Worm (Caenorhabditis elegans): ENCODE results near the gene T02B11.9.
"Not testable (repeated sequence)": the region's sequence is repeated elsewhere in the genome, so short reads cannot be mapped to it uniquely, and the experiment has no call there.

The T02B11.9 gene

DNA sequence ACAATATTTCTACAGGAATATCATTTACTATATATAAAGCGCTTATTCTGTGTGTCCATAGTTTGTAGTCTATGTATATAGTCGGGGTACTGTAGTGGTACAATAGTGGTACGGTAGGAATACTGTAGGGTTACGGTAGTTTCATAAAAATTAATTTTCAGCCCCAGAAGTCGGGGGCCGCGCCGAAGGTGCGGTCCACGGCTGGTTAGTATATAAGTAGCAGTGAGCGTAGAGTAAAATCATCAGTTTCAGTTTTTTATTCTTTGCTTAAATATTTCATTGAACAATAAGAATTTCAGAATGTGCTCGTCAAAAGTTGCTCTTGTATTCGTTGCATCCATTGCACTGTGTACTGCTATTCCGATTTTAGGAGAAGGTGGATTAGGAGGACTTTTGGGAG lies 14.8 kb downstream of the T02B11.9 start, which contains the start of gene srlf-22:
TSS of gene srlf-22 (plus strand) at position 301 of the 400 bp plus-strand sequence.
- TF ChIP-seq ztf-29, tab-1, ztf-23 (GFP tag; IDR thresholded peaks at IDR 0.05): not testable (repeated sequence)

ce11 chrV:893437-894018 lies 17.5 kb downstream of the T02B11.9 start, which contains the start of the genes srlf-23 and srlf-20:
Gene srlf-23 (minus strand): TSS chrV:893537.
Gene srlf-20 (plus strand): TSS chrV:893968.
- TF ChIP-seq flt-1 (GFP tag; IDR thresholded peaks at IDR 0.05): no peak
- no peak for TF ChIP-seq cog-1 (tag; optimal IDR thresholded peaks at IDR 0.05)
- TF ChIP-seq med-1 (GFP tag; optimal IDR thresholded peaks at IDR 0.05; ENCODE audit: insufficient read depth): no peak
- no peak for TF ChIP-seq ztf-23 (GFP tag; IDR thresholded peaks at IDR 0.05)
- no peak for TF ChIP-seq klf-2 (GFP tag; conservative IDR thresholded peaks at IDR 0.05)
- no peak for TF ChIP-seq ztf-29 (GFP tag; IDR thresholded peaks at IDR 0.05)
- no peak for TF ChIP-seq ref-1 (GFP tag; conservative IDR thresholded peaks at IDR 0.05)
- TF ChIP-seq tab-1 (GFP tag; IDR thresholded peaks at IDR 0.05): no peak
- no peak for TF ChIP-seq T22C8.4 (GFP tag; IDR thresholded peaks at IDR 0.05)

ce11 chrV:899087-899486 lies 23.0 kb downstream of the T02B11.9 start, which contains the start of gene nas-32:
Gene nas-32 (minus strand): TSS chrV:899187.
- TF ChIP-seq ztf-23 (GFP tag; IDR thresholded peaks at IDR 0.05) (no peak), tab-1 (GFP tag; IDR thresholded peaks at IDR 0.05) (no peak)

DNA sequence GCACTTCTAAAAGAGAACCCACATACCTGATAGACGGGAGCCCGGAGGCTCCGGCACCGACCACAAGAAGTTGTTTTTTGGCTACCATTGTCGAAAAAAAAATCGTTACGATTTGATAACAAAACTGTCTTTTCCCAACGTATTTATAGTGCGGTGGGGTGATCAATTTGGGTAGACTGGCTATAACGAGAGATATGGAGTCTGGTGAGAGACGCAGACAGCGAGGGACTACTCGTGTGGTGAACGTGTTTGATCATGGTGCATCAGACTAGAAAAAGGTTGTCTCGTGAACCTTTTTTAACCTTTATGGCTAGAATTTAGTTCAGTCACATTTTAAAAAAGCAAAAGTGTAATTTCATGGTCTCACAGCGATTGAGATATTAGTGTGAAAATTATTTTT lies 27.4 kb downstream of the T02B11.9 start, which contains the start of gene fmo-5:
TSS of gene fmo-5 (minus strand) at position 206 of the 400 bp plus-strand sequence.
- TF ChIP-seq ztf-23 (GFP tag; IDR thresholded peaks at IDR 0.05): no peak
- no peak for TF ChIP-seq ref-1 (GFP tag; conservative IDR thresholded peaks at IDR 0.05)
- TF ChIP-seq tab-1 (GFP tag; IDR thresholded peaks at IDR 0.05): no peak
- TF ChIP-seq T22C8.4 (GFP tag; IDR thresholded peaks at IDR 0.05): no peak
- no peak for TF ChIP-seq med-1 (GFP tag; optimal IDR thresholded peaks at IDR 0.05; ENCODE audit: insufficient read depth)
- TF ChIP-seq ztf-29 (GFP tag; IDR thresholded peaks at IDR 0.05): no peak
- TF ChIP-seq cog-1 (tag; optimal IDR thresholded peaks at IDR 0.05): no peak
- TF ChIP-seq flt-1 (GFP tag; IDR thresholded peaks at IDR 0.05): no peak
- no peak for TF ChIP-seq klf-2 (GFP tag; conservative IDR thresholded peaks at IDR 0.05)

- TF ChIP-seq flt-1 (GFP tag; IDR thresholded peaks at IDR 0.05): no peak
- 0 out of 2 replicates have a peak, but pooled peaks have one; percentile 39 for TF ChIP-seq ztf-23 (GFP tag; IDR thresholded peaks at IDR 0.05)
- no peak for TF ChIP-seq ztf-29 (GFP tag; IDR thresholded peaks at IDR 0.05)
- TF ChIP-seq cog-1 (tag; optimal IDR thresholded peaks at IDR 0.05): no peak
These were observed 28.4 kb downstream of the T02B11.9 start, which contains the start of gene trm-2A for ce11 chrV:904232-904983. Gene trm-2A (plus strand): TSS chrV:904963.

ce11 chrV:908681-909080 lies 32.6 kb downstream of the T02B11.9 start:
- TF ChIP-seq klf-2 (GFP tag; conservative IDR thresholded peaks at IDR 0.05) (no peak), ztf-23 (GFP tag; IDR thresholded peaks at IDR 0.05) (no peak), ref-1 (GFP tag; conservative IDR thresholded peaks at IDR 0.05) (no peak)

DNA sequence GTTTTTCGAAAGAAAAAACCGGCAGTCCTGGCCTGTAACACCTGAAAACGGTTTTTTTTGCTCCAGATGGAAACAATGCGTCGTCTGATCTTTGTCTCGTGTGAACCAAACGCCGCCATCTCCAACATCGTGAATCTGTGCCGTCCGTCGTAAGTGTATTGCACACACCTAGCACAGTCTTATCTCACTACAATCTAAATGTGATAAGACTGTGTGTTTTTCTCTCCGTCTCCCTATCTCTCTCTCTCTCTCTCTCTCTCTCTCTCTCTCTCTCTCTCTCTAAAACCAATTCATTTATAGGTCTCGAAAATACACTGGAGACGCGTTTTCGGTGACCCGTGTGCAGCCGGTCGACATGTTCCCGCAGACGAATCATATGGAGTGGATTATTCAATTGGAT lies 34.5 kb downstream of the T02B11.9 start:
- TF ChIP-seq tab-1 (GFP tag; IDR thresholded peaks at IDR 0.05) (no peak), ref-1 (GFP tag; conservative IDR thresholded peaks at IDR 0.05) (no peak), T22C8.4 (GFP tag; IDR thresholded peaks at IDR 0.05) (no peak), cog-1 (tag; optimal IDR thresholded peaks at IDR 0.05) (no peak), klf-2 (GFP tag; conservative IDR thresholded peaks at IDR 0.05) (no peak), flt-1 (GFP tag; IDR thresholded peaks at IDR 0.05) (no peak), med-1 (GFP tag; optimal IDR thresholded peaks at IDR 0.05; ENCODE audit: insufficient read depth) (no peak), ztf-23 (GFP tag; IDR thresholded peaks at IDR 0.05) (no peak), ztf-29 (GFP tag; IDR thresholded peaks at IDR 0.05) (no peak)

DNA sequence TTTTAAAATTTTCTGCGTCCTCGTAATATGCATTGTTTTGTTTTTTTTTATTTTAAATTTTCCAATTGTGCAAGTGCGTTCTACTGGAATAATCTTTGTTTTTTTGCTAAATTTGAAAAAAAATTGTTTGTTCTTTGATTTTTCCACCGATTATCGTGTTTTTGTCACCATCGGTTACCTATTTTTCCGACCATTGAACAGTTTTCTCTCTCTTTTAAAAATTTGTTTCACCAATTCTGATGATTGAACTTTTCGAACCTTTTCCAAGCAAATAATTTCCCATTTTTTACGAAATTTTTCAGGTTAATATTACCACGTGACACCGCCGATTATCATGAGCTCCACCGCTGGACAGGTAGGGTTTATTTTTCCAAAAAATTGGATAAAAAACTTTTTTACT lies 35.4 kb downstream of the T02B11.9 start, which contains the start of gene adh-5:
TSS of gene adh-5 (plus strand) at position 301 of the 400 bp plus-strand sequence.
- TF ChIP-seq T22C8.4 (GFP tag; IDR thresholded peaks at IDR 0.05) (no peak), med-1 (GFP tag; optimal IDR thresholded peaks at IDR 0.05; ENCODE audit: insufficient read depth) (no peak), ztf-29 (GFP tag; IDR thresholded peaks at IDR 0.05) (no peak), cog-1 (tag; optimal IDR thresholded peaks at IDR 0.05) (no peak), klf-2 (GFP tag; conservative IDR thresholded peaks at IDR 0.05) (no peak)

- TF ChIP-seq ref-1 (GFP tag; conservative IDR thresholded peaks at IDR 0.05) (no peak), flt-1 (GFP tag; IDR thresholded peaks at IDR 0.05) (no peak), klf-2 (GFP tag; conservative IDR thresholded peaks at IDR 0.05) (no peak), tab-1 (GFP tag; IDR thresholded peaks at IDR 0.05) (no peak), ztf-29 (GFP tag; IDR thresholded peaks at IDR 0.05) (no peak), cog-1 (tag; optimal IDR thresholded peaks at IDR 0.05) (no peak)
These were observed 39.7 kb downstream of the T02B11.9 start for ce11 chrV:915716-916115.

- TF ChIP-seq ztf-23 (GFP tag; IDR thresholded peaks at IDR 0.05): no peak
- no peak for TF ChIP-seq ztf-29 (GFP tag; IDR thresholded peaks at IDR 0.05)
- TF ChIP-seq flt-1 (GFP tag; IDR thresholded peaks at IDR 0.05): no peak
- TF ChIP-seq klf-2 (GFP tag; conservative IDR thresholded peaks at IDR 0.05): no peak
These were observed 41.4 kb downstream of the T02B11.9 start, which contains the start of gene H24K24.2 for ce11 chrV:917488-917887. Gene H24K24.2 (plus strand): TSS chrV:917788.
